Worm (Caenorhabditis elegans): ENCODE measurements around the gene clec-85.

The clec-85 gene

ce11 chrIV:2842162-2842561 is 8.5 kb upstream of the clec-85 start, which contains the start of gene clec-84:
clec-84 (plus strand) TSS chrIV:2842462.
- no peak for TF ChIP-seq F13H6.1 (tag; optimal IDR thresholded peaks at IDR 0.05)
- TF ChIP-seq fkh-10 (GFP tag; optimal IDR thresholded peaks at IDR 0.05) = no peak
- TF ChIP-seq lin-11 (tag; optimal IDR thresholded peaks at IDR 0.05) = no peak
- TF ChIP-seq elt-2 (tag; optimal IDR thresholded peaks at IDR 0.05) = no peak
- no peak for TF ChIP-seq unc-55 (GFP tag; optimal IDR thresholded peaks at IDR 0.05)
- no peak for TF ChIP-seq nhr-11 (tag; optimal IDR thresholded peaks at IDR 0.05)
- TF ChIP-seq pag-3 (tag; optimal IDR thresholded peaks at IDR 0.05; ENCODE audit: borderline replicate concordance) = no peak
- TF ChIP-seq ceh-24 (tag; optimal IDR thresholded peaks at IDR 0.05) = no peak
- no peak for TF ChIP-seq dmd-4 (tag; optimal IDR thresholded peaks at IDR 0.05; ENCODE audit: borderline replicate concordance)
- TF ChIP-seq hlh-6 (tag; optimal IDR thresholded peaks at IDR 0.05) = no peak
- no peak for TF ChIP-seq ceh-18 (tag; optimal IDR thresholded peaks at IDR 0.05)
- TF ChIP-seq fkh-6 (tag; optimal IDR thresholded peaks at IDR 0.05) = no peak
- no peak for TF ChIP-seq odd-2 (tag; optimal IDR thresholded peaks at IDR 0.05)
- TF ChIP-seq gmeb-2 (tag; optimal IDR thresholded peaks at IDR 0.05) = no peak
- no peak for TF ChIP-seq Y22D7AL.16 (tag; optimal IDR thresholded peaks at IDR 0.05)
- TF ChIP-seq pros-1 (tag; optimal IDR thresholded peaks at IDR 0.05) = no peak
- TF ChIP-seq ceh-30 (tag; optimal IDR thresholded peaks at IDR 0.05) = no peak
- no peak for TF ChIP-seq sdc-2 (tag; optimal IDR thresholded peaks at IDR 0.05)

- TF ChIP-seq sox-4 (tag; optimal IDR thresholded peaks at IDR 0.05) (no peak), sdc-2 (tag; optimal IDR thresholded peaks at IDR 0.05) (no peak), hlh-6 (tag; optimal IDR thresholded peaks at IDR 0.05) (no peak), ama-1 (optimal IDR thresholded peaks at IDR 0.05) (no peak)
Measured at ce11 chrIV:2843882-2844281, 6.8 kb upstream of the clec-85 start, which contains the start of gene Y54G2A.15. Y54G2A.15 (minus strand) TSS chrIV:2843982.

- TF ChIP-seq Y22D7AL.16 (tag; optimal IDR thresholded peaks at IDR 0.05) = no peak
Measured at ce11 chrIV:2846264-2846663, 4.4 kb upstream of the clec-85 start, which contains the start of gene Y54G2A.40. Y54G2A.40 (plus strand) TSS chrIV:2846476.

- TF ChIP-seq ceh-2 (tag; optimal IDR thresholded peaks at IDR 0.05) = no peak
- TF ChIP-seq ceh-14 (tag; optimal IDR thresholded peaks at IDR 0.05) = no peak
- no peak for TF ChIP-seq ceh-30 (tag; optimal IDR thresholded peaks at IDR 0.05)
- no peak for TF ChIP-seq K09A11.1 (tag; optimal IDR thresholded peaks at IDR 0.05; ENCODE audit: insufficient read depth)
- no peak for TF ChIP-seq eyg-1 (tag; optimal IDR thresholded peaks at IDR 0.05)
- no peak for TF ChIP-seq ceh-6 (GFP tag; optimal IDR thresholded peaks at IDR 0.05)
- TF ChIP-seq ceh-22 (tag; optimal IDR thresholded peaks at IDR 0.05) = no peak
- no peak for TF ChIP-seq hlh-30 (tag; optimal IDR thresholded peaks at IDR 0.05; ENCODE audit: insufficient read depth)
- no peak for TF ChIP-seq ceh-34 (tag; optimal IDR thresholded peaks at IDR 0.05)
- no peak for TF ChIP-seq odd-2 (tag; optimal IDR thresholded peaks at IDR 0.05)
- TF ChIP-seq ets-4 (tag; optimal IDR thresholded peaks at IDR 0.05) = no peak
- TF ChIP-seq ceh-48 (tag; optimal IDR thresholded peaks at IDR 0.05) = no peak
Measured at ce11 chrIV:2849269-2849668, 1.4 kb upstream of the clec-85 start.

ce11 chrIV:2851625-2852024 is 939 bp downstream of the clec-85 start:
- TF ChIP-seq ceh-2 (tag; optimal IDR thresholded peaks at IDR 0.05) = no peak
- no peak for TF ChIP-seq ceh-24 (tag; optimal IDR thresholded peaks at IDR 0.05)
- TF ChIP-seq elt-4 (tag; optimal IDR thresholded peaks at IDR 0.05) = no peak
- TF ChIP-seq zip-5 (tag; optimal IDR thresholded peaks at IDR 0.05) = no peak
- TF ChIP-seq tbx-2 (tag; optimal IDR thresholded peaks at IDR 0.05) = no peak
- no peak for TF ChIP-seq K09A11.1 (tag; optimal IDR thresholded peaks at IDR 0.05; ENCODE audit: insufficient read depth)
- TF ChIP-seq ttx-3 (tag; optimal IDR thresholded peaks at IDR 0.05) = no peak

ce11 chrIV:2853164-2853563 is 2.5 kb downstream of the clec-85 start, which contains the start of gene Y54G2A.49:
Y54G2A.49 (minus strand) TSS chrIV:2853264.
- no peak for TF ChIP-seq ceh-2 (tag; optimal IDR thresholded peaks at IDR 0.05)
- TF ChIP-seq sdc-2 (tag; optimal IDR thresholded peaks at IDR 0.05) = no peak
- TF ChIP-seq hlh-13 (GFP tag; optimal IDR thresholded peaks at IDR 0.05) = no peak
- TF ChIP-seq ceh-31 (tag; optimal IDR thresholded peaks at IDR 0.05) = no peak
- no peak for TF ChIP-seq ceh-45 (GFP tag; IDR thresholded peaks at IDR 0.05)
- TF ChIP-seq ceh-19 (GFP tag; optimal IDR thresholded peaks at IDR 0.05) = no peak
- no peak for TF ChIP-seq ztf-16 (tag; optimal IDR thresholded peaks at IDR 0.05)
- TF ChIP-seq ama-1 (optimal IDR thresholded peaks at IDR 0.05) = no peak
- TF ChIP-seq lin-11 (tag; optimal IDR thresholded peaks at IDR 0.05) = no peak
- no peak for TF ChIP-seq dve-1 (tag; optimal IDR thresholded peaks at IDR 0.05)
- no peak for TF ChIP-seq elt-4 (tag; optimal IDR thresholded peaks at IDR 0.05)
- TF ChIP-seq pat-9 (tag; optimal IDR thresholded peaks at IDR 0.05) = no peak
- no peak for TF ChIP-seq odd-2 (tag; optimal IDR thresholded peaks at IDR 0.05)
- TF ChIP-seq nhr-232 (tag; optimal IDR thresholded peaks at IDR 0.05) = no peak
- no peak for TF ChIP-seq eyg-1 (tag; optimal IDR thresholded peaks at IDR 0.05)
